Worm (Caenorhabditis elegans) whole organism, mixed stage, embryonic: ENCODE measurements around the gene egl-3.

Experiments
- lin-13 ChIP-seq: fragments of 150-350 bp; optimal IDR thresholded peaks from 2 replicates; lab custom pipeline; 2014; ENCODE audit warnings: missing biosample characterization, missing genetic modification characterization
- unc-62 ChIP-seq: fragments of 150-350 bp; optimal IDR thresholded peaks from 2 replicates; lab custom pipeline; 2014; ENCODE audit warnings: missing biosample characterization, missing genetic modification reagents, missing genetic modification characterization
- zip-8 ChIP-seq: fragments of 150-350 bp; optimal IDR thresholded peaks from 2 replicates; lab custom pipeline; 2014; ENCODE audit warnings: missing biosample characterization, missing genetic modification characterization

DNA sequence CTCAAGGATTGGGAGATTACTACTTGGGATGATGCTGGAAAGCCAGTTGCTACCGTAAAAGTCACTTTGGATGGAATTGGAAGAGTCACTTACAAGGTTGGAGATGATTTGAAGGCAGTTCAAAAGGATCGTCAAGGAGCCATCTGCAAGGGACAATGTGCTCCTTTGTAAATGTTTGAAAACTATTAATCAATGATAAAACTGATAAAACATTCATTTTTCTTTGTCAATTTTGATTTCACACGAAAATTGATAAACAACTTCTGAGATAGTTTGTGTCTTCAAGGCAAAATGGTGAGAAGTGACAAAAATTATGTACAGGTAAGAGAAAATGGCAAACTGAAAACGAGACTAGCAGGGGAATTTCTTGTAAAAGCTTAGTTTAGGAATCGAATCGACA is 28.8 kb upstream of the egl-3 start:
- TF ChIP-seq lin-13 (tag; lab: Kevin White, UChicago) (no peak), zip-8 (tag; lab: Kevin White, UChicago) (no peak), unc-62 (GFP tag; lab: Kevin White, UChicago) (no peak)
